Fruit fly (Drosophila melanogaster) whole organism, embryonic: Measurements from ENCODE around the gene CG31010.

Source experiments
- Antp ChIP-seq: fragments of 200-800 bp; sonication (Bioruptor generic); optimal IDR thresholded peaks from 3 replicates; lab custom pipeline; 2016; ENCODE audit warnings: missing biosample characterization, missing genetic modification characterization
- Asciz ChIP-seq: fragments of 200-800 bp; sonication (Bioruptor generic); optimal IDR thresholded peaks from 2 replicates; lab custom pipeline; 2017; ENCODE audit warnings: missing biosample characterization, mild to moderate bottlenecking, missing genetic modification characterization, missing genetic modification reagents
- CG10267 ChIP-seq: fragments of 200-800 bp; sonication (Bioruptor generic); optimal IDR thresholded peaks from 2 replicates; lab custom pipeline; 2018; ENCODE audit warnings: missing biosample characterization, mild to moderate bottlenecking, missing genetic modification characterization, moderate library complexity
- CG10979 ChIP-seq: fragments of 200-800 bp; sonication (Bioruptor generic); optimal IDR thresholded peaks from 2 replicates; lab custom pipeline; 2018; ENCODE audit warnings: missing biosample characterization, mild to moderate bottlenecking, missing genetic modification characterization, moderate library complexity
- CG11504 ChIP-seq: fragments of 200-800 bp; sonication (Bioruptor generic); optimal IDR thresholded peaks from 3 replicates; lab custom pipeline; 2019; ENCODE audit warnings: missing biosample characterization, mild to moderate bottlenecking, missing genetic modification characterization, moderate library complexity
- CG1233 ChIP-seq: fragments of 200-800 bp; sonication (Bioruptor generic); optimal IDR thresholded peaks from 4 replicates; lab custom pipeline; 2018; ENCODE audit warnings: missing biosample characterization, mild to moderate bottlenecking, missing genetic modification characterization
- CG12744 ChIP-seq: fragments of 200-800 bp; sonication (Bioruptor generic); optimal IDR thresholded peaks from 2 replicates; lab custom pipeline; 2016; ENCODE audit warnings: missing biosample characterization, missing genetic modification characterization
- CG13424 ChIP-seq: fragments of 200-800 bp; sonication (Bioruptor generic); optimal IDR thresholded peaks from 2 replicates; lab custom pipeline; 2019; ENCODE audit warnings: missing biosample characterization, mild to moderate bottlenecking, missing genetic modification characterization, moderate library complexity
- CG13775 ChIP-seq: fragments of 200-800 bp; sonication (Bioruptor generic); optimal IDR thresholded peaks from 3 replicates; lab custom pipeline; 2017; ENCODE audit warnings: missing biosample characterization, mild to moderate bottlenecking, missing genetic modification characterization
- CG14710 ChIP-seq: fragments of 200-800 bp; sonication (Bioruptor generic); optimal IDR thresholded peaks from 3 replicates; lab custom pipeline; 2019; ENCODE audit warnings: missing biosample characterization, mild to moderate bottlenecking, missing genetic modification characterization, moderate library complexity
- CG15696 ChIP-seq: fragments of 200-800 bp; sonication (Bioruptor generic); optimal IDR thresholded peaks from 2 replicates; lab custom pipeline; 2019; ENCODE audit warnings: missing biosample characterization, mild to moderate bottlenecking, missing genetic modification characterization, moderate library complexity
- CG1603 ChIP-seq: fragments of 200-800 bp; sonication (Bioruptor generic); optimal IDR thresholded peaks from 2 replicates; lab custom pipeline; 2019; ENCODE audit warnings: missing biosample characterization, mild to moderate bottlenecking, missing genetic modification characterization, moderate library complexity
- CG17829 ChIP-seq: fragments of 200-800 bp; optimal IDR thresholded peaks from 2 replicates; lab custom pipeline; 2019; ENCODE audit warnings: missing biosample characterization, mild to moderate bottlenecking, missing genetic modification characterization, moderate library complexity
- CG1792 ChIP-seq: fragments of 200-800 bp; sonication (Bioruptor generic); optimal IDR thresholded peaks from 2 replicates; lab custom pipeline; 2016; ENCODE audit warnings: missing biosample characterization, missing genetic modification characterization
- CG18011 ChIP-seq: fragments of 200-800 bp; sonication (Bioruptor generic); optimal IDR thresholded peaks from 2 replicates; lab custom pipeline; 2017; ENCODE audit warnings: missing biosample characterization, missing genetic modification characterization, mild to moderate bottlenecking, moderate library complexity, missing genotype
- CG3065 ChIP-seq: fragments of 200-800 bp; sonication (Bioruptor generic); optimal IDR thresholded peaks from 2 replicates; lab custom pipeline; 2016; ENCODE audit warnings: missing biosample characterization, missing genetic modification characterization
- CG31224 ChIP-seq: fragments of 200-800 bp; sonication (Bioruptor generic); IDR thresholded peaks from 2 replicates; pipeline ENCODE4 v1.3.6; 2022; ENCODE audit warnings: missing biosample characterization, missing genetic modification characterization
- CG6689 ChIP-seq: fragments of 200-800 bp; sonication (Bioruptor generic); IDR thresholded peaks from 2 replicates; pipeline ENCODE4 v1.3.6; 2022; ENCODE audit warnings: missing biosample characterization, missing genetic modification characterization
- CG7357 ChIP-seq: fragments of 200-800 bp; sonication (Bioruptor generic); IDR thresholded peaks from 3 replicates; pipeline ENCODE4 v1.3.6; 2022; ENCODE audit warnings: missing biosample characterization, missing genetic modification characterization
- CG8388 ChIP-seq: fragments of 200-800 bp; sonication (Bioruptor generic); optimal IDR thresholded peaks from 2 replicates; lab custom pipeline; 2019; ENCODE audit warnings: missing biosample characterization, mild to moderate bottlenecking, missing genetic modification characterization, moderate library complexity
- CoRest ChIP-seq: fragments of 200-800 bp; sonication (Bioruptor generic); optimal IDR thresholded peaks from 3 replicates; lab custom pipeline; 2018; ENCODE audit warnings: missing biosample characterization, mild to moderate bottlenecking, missing genetic modification characterization, moderate library complexity
- CrebB ChIP-seq: fragments of 200-800 bp; sonication (Bioruptor generic); optimal IDR thresholded peaks from 3 replicates; lab custom pipeline; 2018; ENCODE audit warnings: missing biosample characterization, mild to moderate bottlenecking, missing genetic modification characterization
- Dad ChIP-seq: fragments of 200-800 bp; sonication (Bioruptor generic); optimal IDR thresholded peaks from 3 replicates; lab custom pipeline; 2016; ENCODE audit warnings: missing biosample characterization, missing genetic modification characterization
- HHEX ChIP-seq: fragments of 200-800 bp; sonication (Bioruptor generic); optimal IDR thresholded peaks from 3 replicates; lab custom pipeline; 2017; ENCODE audit warnings: missing biosample characterization, mild to moderate bottlenecking, missing genetic modification characterization, missing genetic modification reagents
- Hr39 ChIP-seq: fragments of >200 bp; optimal IDR thresholded peaks from 2 replicates; lab custom pipeline; 2017
- Hr78 ChIP-seq, 2 experiments: fragments of 200-800 bp in 1 of 2; fragments of >200 bp in 1 of 2; sonication (Bioruptor generic) in 1 of 2; optimal IDR thresholded peaks; 2 replicates each; lab custom pipeline; 2017 to 2019; ENCODE audit warnings: missing biosample characterization in 2 of 2, missing genetic modification characterization in 2 of 2, mild to moderate bottlenecking in 1 of 2, moderate library complexity in 1 of 2
- MESR4 ChIP-seq: fragments of 200-800 bp; sonication (Bioruptor generic); optimal IDR thresholded peaks from 2 replicates; lab custom pipeline; 2018; ENCODE audit warnings: missing biosample characterization, mild to moderate bottlenecking, missing genetic modification characterization, moderate library complexity
- MTF-1 ChIP-seq: fragments of 200-800 bp; sonication (Bioruptor generic); optimal IDR thresholded peaks from 2 replicates; lab custom pipeline; 2018; ENCODE audit warnings: missing biosample characterization, mild to moderate bottlenecking, missing genetic modification characterization, borderline replicate concordance
- NC2β ChIP-seq: fragments of 200-800 bp; sonication (Bioruptor generic); optimal IDR thresholded peaks from 2 replicates; lab custom pipeline; 2016; ENCODE audit warnings: missing biosample characterization, missing genetic modification characterization
- Nf-YA ChIP-seq: fragments of 200-800 bp; sonication (Bioruptor generic); IDR thresholded peaks from 2 replicates; pipeline ENCODE4 v1.3.6; 2022; ENCODE audit warnings: missing biosample characterization, missing genetic modification characterization
- Sox102F ChIP-seq: fragments of 200-800 bp; sonication (Bioruptor generic); optimal IDR thresholded peaks from 2 replicates; lab custom pipeline; 2018; ENCODE audit warnings: missing biosample characterization, mild to moderate bottlenecking, missing genetic modification characterization, moderate library complexity
- az2 ChIP-seq: fragments of 200-800 bp; sonication (Bioruptor generic); optimal IDR thresholded peaks from 3 replicates; lab custom pipeline; 2016; ENCODE audit warnings: missing biosample characterization, missing genetic modification characterization
- bab2 ChIP-seq: fragments of 200-800 bp; sonication (Bioruptor generic); optimal IDR thresholded peaks from 2 replicates; lab custom pipeline; 2016; ENCODE audit warnings: missing biosample characterization, missing genetic modification characterization
- croc ChIP-seq: fragments of 200-800 bp; sonication (Bioruptor generic); conservative IDR thresholded peaks from 3 replicates; pipeline ENCODE4 v1.3.6; 2022; ENCODE audit warnings: missing biosample characterization, missing genetic modification characterization
- dan ChIP-seq: fragments of 200-800 bp; sonication (Bioruptor generic); IDR thresholded peaks from 2 replicates; pipeline ENCODE4 v1.3.6; 2022; ENCODE audit warnings: missing biosample characterization, missing genetic modification characterization
- dysf ChIP-seq: fragments of 200-800 bp; sonication (Bioruptor generic); IDR thresholded peaks from 3 replicates; pipeline ENCODE4 v1.3.6; 2022; ENCODE audit warnings: missing biosample characterization, missing genetic modification characterization
- ems ChIP-seq: fragments of 200-800 bp; sonication (Bioruptor generic); optimal IDR thresholded peaks from 3 replicates; lab custom pipeline; 2016; ENCODE audit warnings: missing biosample characterization, missing genetic modification characterization
- ewg ChIP-seq: fragments of 200-800 bp; sonication (Bioruptor generic); optimal IDR thresholded peaks from 3 replicates; lab custom pipeline; 2017; ENCODE audit warnings: mild to moderate bottlenecking, missing biosample characterization, missing genetic modification reagents, missing genetic modification characterization
- fd96Cb ChIP-seq: fragments of 200-800 bp; sonication (Bioruptor generic); optimal IDR thresholded peaks from 2 replicates; lab custom pipeline; 2018; ENCODE audit warnings: missing biosample characterization, mild to moderate bottlenecking, missing genetic modification characterization, moderate library complexity
- gem ChIP-seq: fragments of 200-800 bp; sonication (Bioruptor generic); optimal IDR thresholded peaks from 2 replicates; lab custom pipeline; 2019; ENCODE audit warnings: missing biosample characterization, mild to moderate bottlenecking, missing genetic modification characterization, moderate library complexity
- kah ChIP-seq: fragments of 200-800 bp; sonication (Bioruptor generic); optimal IDR thresholded peaks from 2 replicates; lab custom pipeline; 2018; ENCODE audit warnings: missing biosample characterization, mild to moderate bottlenecking, missing genetic modification characterization
- maf-S ChIP-seq: fragments of 200-800 bp; sonication (Bioruptor generic); optimal IDR thresholded peaks from 2 replicates; lab custom pipeline; 2016; ENCODE audit warnings: missing biosample characterization, missing genetic modification characterization
- nmo ChIP-seq: fragments of 200-800 bp; sonication (Bioruptor generic); optimal IDR thresholded peaks from 2 replicates; lab custom pipeline; 2018; ENCODE audit warnings: missing biosample characterization, mild to moderate bottlenecking, missing genetic modification characterization, moderate library complexity
- oc ChIP-seq: fragments of 200-800 bp; sonication (Bioruptor generic); optimal IDR thresholded peaks from 2 replicates; lab custom pipeline; 2018; ENCODE audit warnings: missing biosample characterization, mild to moderate bottlenecking, missing genetic modification characterization, moderate library complexity
- sc ChIP-seq, 3 experiments: fragments of >200 bp in 2 of 3; fragments of 200-800 bp in 1 of 3; sonication (Bioruptor generic) in 1 of 3; optimal IDR thresholded peaks; 2 replicates in 2 of 3; 3 replicates in 1 of 3; lab custom pipeline; 2017; ENCODE audit warnings: mild to moderate bottlenecking in 1 of 3, missing biosample characterization in 1 of 3, missing genetic modification characterization in 1 of 3, missing genetic modification reagents in 1 of 3
- sr ChIP-seq: fragments of 200-800 bp; sonication (Bioruptor generic); IDR thresholded peaks from 3 replicates; pipeline ENCODE4 v1.3.6; 2022; ENCODE audit warnings: missing biosample characterization, missing genetic modification characterization
- vfl ChIP-seq: fragments of 200-800 bp; sonication (Bioruptor generic); optimal IDR thresholded peaks from 2 replicates; lab custom pipeline; 2016; ENCODE audit warnings: missing biosample characterization, missing genetic modification characterization
- vvl ChIP-seq: fragments of 200-800 bp; sonication (Bioruptor generic); IDR thresholded peaks from 2 replicates; pipeline ENCODE4 v1.3.6; 2022; ENCODE audit warnings: missing biosample characterization, missing genetic modification characterization
- zen2 ChIP-seq: fragments of 200-800 bp; sonication (Bioruptor generic); IDR thresholded peaks from 3 replicates; pipeline ENCODE4 v1.3.6; 2022; ENCODE audit warnings: missing biosample characterization, missing genetic modification characterization; ENCODE audit not compliant: partially characterized antibody
- zf30C ChIP-seq: fragments of 200-800 bp; sonication (Bioruptor generic); optimal IDR thresholded peaks from 3 replicates; lab custom pipeline; 2018; ENCODE audit warnings: missing biosample characterization, mild to moderate bottlenecking, missing genetic modification characterization

CG31010 gene

DNA sequence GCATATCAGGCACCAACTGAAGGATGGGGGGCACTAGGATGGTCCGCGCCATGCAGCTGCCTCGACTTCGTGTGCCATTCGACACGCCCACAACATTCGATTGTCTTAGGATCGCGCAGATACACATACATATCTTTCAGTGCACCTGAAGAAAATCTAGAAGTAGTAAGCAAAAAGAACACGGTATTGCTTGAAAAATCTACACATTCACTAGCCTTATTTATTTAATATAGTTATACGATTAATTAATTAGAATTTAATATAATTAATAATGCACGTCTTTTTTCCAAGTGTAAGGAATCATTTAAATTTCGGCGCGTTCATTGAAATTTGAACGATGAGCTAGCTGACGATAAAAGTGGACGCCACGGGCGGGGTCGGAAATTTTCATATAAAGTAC, 28.7 kb upstream of the CG31010 start (continued):
- TF ChIP-seq bab2 (GFP tag; lab: Kevin White, UChicago) (no peak), CG31224 (GFP tag; lab: Robert Waterston, UW) (no peak), CG10979 (tag; lab: Kevin White, UChicago) (peak; percentile 71), NC2β (GFP tag; lab: Kevin White, UChicago) (no peak), CG6689 (peak; percentile 46; the same call in 1 of the 2 replicates), CG18011 (GFP tag; lab: Kevin White, UChicago) (no peak), sc (optimal IDR thresholded peaks at IDR 0.05; lab: Kevin White, UChicago) (no peak), sc (GFP tag; optimal IDR thresholded peaks at IDR 0.05; lab: Kevin White, UChicago) (peak; percentile 35), CG17829 (peak; percentile 57), CrebB (no peak), CG13775 (GFP tag; lab: Kevin White, UChicago) (peak; percentile 32), az2 (GFP tag; lab: Kevin White, UChicago) (peak; percentile 38), zen2 (GFP tag; lab: Robert Waterston, UW) (no peak), kah (GFP tag; lab: Kevin White, UChicago) (no peak), CG15696 (tag; lab: Kevin White, UChicago) (peak; percentile 43), fd96Cb (peak; percentile 28), CG11504 (tag; lab: Kevin White, UChicago) (peak; percentile 33), dysf (GFP tag; lab: Robert Waterston, UW) (no peak), croc (GFP tag; lab: Robert Waterston, UW) (peak; percentile 21; the same call in 1 of the 3 replicates), Nf-YA (GFP tag; lab: Robert Waterston, UW) (0 out of 2 replicates have a peak, but pooled peaks have one; percentile 13), ewg (GFP tag; lab: Kevin White, UChicago) (peak; percentile 3), CoRest (tag; lab: Kevin White, UChicago) (peak; percentile 40), Sox102F (peak; percentile 45), Dad (GFP tag; lab: Kevin White, UChicago) (no peak), CG3065 (GFP tag; lab: Kevin White, UChicago) (peak; percentile 12), vvl (GFP tag; lab: Robert Waterston, UW) (peak; percentile 52), zf30C (GFP tag; lab: Kevin White, UChicago) (peak; percentile 12), CG14710 (tag; lab: Kevin White, UChicago) (peak; percentile 53), CG13424 (tag; lab: Kevin White, UChicago) (peak; percentile 26)

- TF ChIP-seq CG8388 (GFP tag; lab: Kevin White, UChicago): peak; percentile 44
- TF ChIP-seq oc (tag; lab: Kevin White, UChicago): peak; percentile 41
- TF ChIP-seq HHEX: no peak
- TF ChIP-seq vfl (GFP tag; lab: Kevin White, UChicago): no peak
- peak; percentile 67 for TF ChIP-seq gem (tag; lab: Kevin White, UChicago)
- TF ChIP-seq CG1792: no peak
- peak; percentile 56 for TF ChIP-seq CG10267 (tag; lab: Kevin White, UChicago)
- no peak for TF ChIP-seq Hr39
- no peak for TF ChIP-seq Hr78 (GFP tag; optimal IDR thresholded peaks at IDR 0.05; lab: Kevin White, UChicago)
- no peak for TF ChIP-seq sr
- no peak for TF ChIP-seq CG12744 (GFP tag; lab: Kevin White, UChicago)
- TF ChIP-seq CG7357 (GFP tag; lab: Robert Waterston, UW): no peak
- no peak for TF ChIP-seq Asciz (GFP tag; lab: Kevin White, UChicago)
- no peak for TF ChIP-seq dan (GFP tag; lab: Robert Waterston, UW)
- no peak for TF ChIP-seq CG1233
- peak; percentile 2 for TF ChIP-seq CG1603 (tag; lab: Kevin White, UChicago)
- TF ChIP-seq maf-S (GFP tag; lab: Kevin White, UChicago): no peak
- peak; percentile 8 for TF ChIP-seq az2 (GFP tag; lab: Kevin White, UChicago)
- TF ChIP-seq nmo (GFP tag; lab: Kevin White, UChicago): peak; percentile 18
- peak; percentile 30 for TF ChIP-seq CG15696 (tag; lab: Kevin White, UChicago)
- TF ChIP-seq Antp (GFP tag; lab: Kevin White, UChicago): no peak
- no peak for TF ChIP-seq MESR4 (GFP tag; lab: Kevin White, UChicago)
- TF ChIP-seq ems (GFP tag; lab: Kevin White, UChicago): no peak
- TF ChIP-seq MTF-1 (GFP tag; lab: Kevin White, UChicago): no peak
Observed at dm6 chr3R:30733081-30733480, 27.2 kb upstream of the CG31010 start.
